Fruit fly (Drosophila melanogaster): ENCODE measurements around the gene SdhD.
A peak's percentile ranks its signal among the peaks of the same experiment; 100 is the strongest.

The SdhD gene

dm6 chr3R:23772808-23773207 is 12.4 kb upstream of the SdhD start, which contains the start of gene tst (continued):
- TF ChIP-seq CG9609 (GFP tag; optimal IDR thresholded peaks at IDR 0.05) (peak; percentile 7), CG2129 (GFP tag; IDR thresholded peaks at IDR 0.05; ENCODE audit: partially characterized antibody) (no peak), CG7745 (tag; optimal IDR thresholded peaks at IDR 0.05) (no peak), Asciz (GFP tag; optimal IDR thresholded peaks at IDR 0.05) (no peak), Hmx (GFP tag; optimal IDR thresholded peaks at IDR 0.05) (no peak), mam (GFP tag; optimal IDR thresholded peaks at IDR 0.05) (peak; percentile 63), Hsf (GFP tag; optimal IDR thresholded peaks at IDR 0.05) (peak; percentile 61), Poxn (GFP tag; IDR thresholded peaks at IDR 0.05) (peak; percentile 80), CG31441 (GFP tag; IDR thresholded peaks at IDR 0.05) (peak; percentile 97), gro (GFP tag; optimal IDR thresholded peaks at IDR 0.05) (no peak), MESR4 (GFP tag; optimal IDR thresholded peaks at IDR 0.05) (peak; percentile 36), CG17385 (GFP tag; optimal IDR thresholded peaks at IDR 0.05) (peak; percentile 84), CG4424 (GFP tag; optimal IDR thresholded peaks at IDR 0.05) (peak; percentile 93), shn (GFP tag; optimal IDR thresholded peaks at IDR 0.05) (peak; percentile 31), tup (GFP tag; optimal IDR thresholded peaks at IDR 0.05) (peak; percentile 74), Stat92E (GFP tag; optimal IDR thresholded peaks at IDR 0.05) (peak in 1 of 3 experiments; percentile 36), NfI (GFP tag; optimal IDR thresholded peaks at IDR 0.05) (peak; percentile 91), Nf-YC (tag; optimal IDR thresholded peaks at IDR 0.05) (peak; percentile 79), CG15696 (tag; optimal IDR thresholded peaks at IDR 0.05) (peak; percentile 90), CG10431 (GFP tag; optimal IDR thresholded peaks at IDR 0.05) (peak; percentile 39), CG10979 (tag; optimal IDR thresholded peaks at IDR 0.05) (peak; percentile 90), maf-S (GFP tag; optimal IDR thresholded peaks at IDR 0.05) (peak; percentile 16), HmgD (GFP tag; optimal IDR thresholded peaks at IDR 0.05) (no peak), run (tag; optimal IDR thresholded peaks at IDR 0.05) (peak; percentile 74), C15 (GFP tag; IDR thresholded peaks at IDR 0.05) (peak; percentile 87; the same call in 2 of the 3 replicates), Gug (GFP tag; IDR thresholded peaks at IDR 0.05) (peak; percentile 95), CG12769 (tag; optimal IDR thresholded peaks at IDR 0.05) (no peak), zf30C (GFP tag; optimal IDR thresholded peaks at IDR 0.05) (no peak), Mes4 (GFP tag; optimal IDR thresholded peaks at IDR 0.05) (peak; percentile 7), CG18476 (GFP tag; optimal IDR thresholded peaks at IDR 0.05) (peak; percentile 75), CG10366 (GFP tag; IDR thresholded peaks at IDR 0.05) (peak; percentile 96), Hey (tag; optimal IDR thresholded peaks at IDR 0.05) (no peak), usp (GFP tag; optimal IDR thresholded peaks at IDR 0.05) (no peak), crc (GFP tag; optimal IDR thresholded peaks at IDR 0.05) (no peak), Camta (GFP tag; optimal IDR thresholded peaks at IDR 0.05) (peak; percentile 32), CG4854 (GFP tag; optimal IDR thresholded peaks at IDR 0.05) (no peak), HLH3B (GFP tag; IDR thresholded peaks at IDR 0.05) (peak; percentile 97), CG16863 (GFP tag; optimal IDR thresholded peaks at IDR 0.05) (peak; percentile 24), klu (GFP tag; IDR thresholded peaks at IDR 0.05) (peak; percentile 96), GATAe (GFP tag; conservative IDR thresholded peaks at IDR 0.05) (peak; percentile 87), nmo (GFP tag; optimal IDR thresholded peaks at IDR 0.05) (peak; percentile 95), CG1647 (GFP tag; optimal IDR thresholded peaks at IDR 0.05) (peak; percentile 8), CG9797 (GFP tag; optimal IDR thresholded peaks at IDR 0.05) (peak; percentile 46), CG30431 (GFP tag; optimal IDR thresholded peaks at IDR 0.05) (peak; percentile 87), fd96Cb (tag; optimal IDR thresholded peaks at IDR 0.05) (peak; percentile 93), Xrp1 (GFP tag; IDR thresholded peaks at IDR 0.05) (peak; percentile 98), crp (GFP tag; optimal IDR thresholded peaks at IDR 0.05) (peak in 1 of 2 experiments; percentile 33), Bgb (GFP tag; IDR thresholded peaks at IDR 0.05; ENCODE audit: partially characterized antibody) (0 out of 2 replicates have a peak, but pooled peaks have one; percentile 9), CG8388 (GFP tag; optimal IDR thresholded peaks at IDR 0.05) (peak; percentile 89), CG3163 (GFP tag; optimal IDR thresholded peaks at IDR 0.05) (no peak), CG6175 (GFP tag; IDR thresholded peaks at IDR 0.05) (peak; percentile 88)

Data from whole organism, embryonic.